Worm (Caenorhabditis elegans) whole organism, dauer: Measurements from ENCODE around the gene prmt-1.

ENCODE experiments used
- unc-62 ChIP-seq: sonication (generic microtip); optimal IDR thresholded peaks from 2 replicates; lab custom pipeline; 2017; ENCODE audit warnings: missing biosample characterization, missing genetic modification reagents, missing genetic modification characterization

prmt-1 gene

DNA sequence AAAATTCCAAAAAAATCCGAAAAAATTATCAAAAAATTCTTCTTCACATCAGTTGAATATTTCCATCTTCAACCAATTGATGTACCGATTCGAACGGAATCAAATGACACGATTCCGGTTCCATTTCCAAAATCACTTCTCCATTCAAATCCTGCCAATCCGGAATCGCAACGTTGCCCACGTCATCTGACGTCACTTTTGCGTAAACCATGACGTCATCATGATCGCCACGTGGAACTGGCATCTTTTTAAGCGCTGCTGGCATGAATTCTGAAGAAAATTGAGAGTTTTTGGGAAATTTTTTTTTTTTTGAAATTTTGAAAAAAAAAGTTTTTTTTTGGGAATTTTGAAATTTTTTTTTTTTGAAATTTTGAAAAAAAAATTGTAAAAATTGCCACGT is 34.3 kb downstream of the prmt-1 start:
- TF ChIP-seq unc-62, result no peak

DNA sequence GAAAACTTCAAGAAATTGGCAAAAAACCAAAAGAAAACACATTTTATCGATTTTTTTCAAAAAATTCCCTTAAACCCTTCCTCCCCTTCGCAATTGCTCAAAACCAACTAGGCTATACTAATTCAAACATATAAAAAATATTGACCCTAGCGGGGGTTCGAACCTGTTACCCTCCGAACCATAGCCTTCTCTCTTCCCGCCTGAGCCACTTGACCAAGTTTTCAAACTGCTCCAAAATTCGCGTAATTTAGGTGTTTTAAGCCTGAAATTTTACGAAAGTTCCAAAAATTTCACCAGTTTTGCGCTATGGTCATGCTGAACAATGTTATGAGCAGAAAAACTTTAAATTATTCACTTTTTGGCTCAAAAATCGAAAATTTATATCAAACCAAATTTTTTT is 35.1 kb downstream of the prmt-1 start:
- TF ChIP-seq unc-62, result no peak

DNA sequence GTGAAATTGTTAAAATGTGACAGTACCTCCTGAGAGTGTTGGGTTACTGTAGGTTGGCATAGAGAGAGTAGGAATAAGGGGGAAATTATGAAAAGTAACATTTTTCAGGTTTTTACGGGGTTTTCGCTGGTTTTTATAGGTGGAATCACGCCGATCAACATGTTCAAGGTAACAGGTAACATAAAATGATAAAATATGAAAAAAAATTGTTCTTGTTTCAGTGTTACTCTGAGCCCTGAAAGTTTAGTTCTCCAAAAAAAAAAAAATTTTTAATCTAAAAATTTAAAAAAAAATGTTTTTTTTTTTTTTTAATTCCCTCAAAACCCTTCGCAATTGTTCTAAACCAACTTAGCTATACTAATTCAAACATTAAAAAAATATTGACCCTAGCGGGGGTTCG is 35.8 kb downstream of the prmt-1 start, which contains the start of gene Y113G7B.15:
Gene Y113G7B.15 (minus strand): TSS at position 101 of the 400 bp plus-strand sequence.
- TF ChIP-seq unc-62, result no peak

DNA sequence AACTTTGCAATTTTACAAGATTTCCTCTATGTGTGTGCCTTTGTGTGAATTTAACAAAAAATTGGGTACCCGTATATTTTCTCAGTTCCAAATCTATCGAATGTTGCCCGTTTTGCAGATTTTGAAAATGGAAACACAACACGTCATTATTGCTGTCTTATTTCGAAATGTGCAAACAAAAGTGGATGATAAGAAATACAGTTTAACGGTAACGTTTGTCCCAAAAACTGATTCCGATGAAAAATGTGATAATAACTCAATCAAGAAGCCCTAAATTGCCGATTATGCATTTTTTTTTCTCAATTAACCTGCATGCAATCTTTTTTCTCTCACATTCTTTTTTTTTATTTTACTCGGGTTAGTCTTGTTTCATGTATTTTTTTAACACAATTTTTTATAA is 44.2 kb downstream of the prmt-1 start:
- TF ChIP-seq unc-62, result no peak

DNA sequence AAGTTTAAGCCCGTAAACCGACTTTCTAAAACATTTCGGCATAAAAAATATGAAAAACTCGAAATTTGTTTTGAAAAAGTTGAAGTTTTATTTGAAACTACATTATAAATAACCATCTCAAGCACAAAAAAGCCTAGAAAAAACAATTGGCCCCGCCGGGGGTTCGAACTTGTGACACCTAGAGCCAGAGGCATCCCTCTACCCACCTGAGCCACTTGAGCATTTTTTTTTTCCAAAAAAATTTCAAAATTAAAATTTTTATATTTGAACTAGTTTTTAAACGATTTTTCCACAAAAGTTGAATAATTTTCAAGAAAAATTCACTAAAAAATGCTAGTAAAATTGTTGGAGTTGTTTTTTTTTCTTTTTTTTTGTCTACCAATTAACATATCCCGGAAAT is 45.8 kb downstream of the prmt-1 start:
- TF ChIP-seq unc-62, result no peak

DNA sequence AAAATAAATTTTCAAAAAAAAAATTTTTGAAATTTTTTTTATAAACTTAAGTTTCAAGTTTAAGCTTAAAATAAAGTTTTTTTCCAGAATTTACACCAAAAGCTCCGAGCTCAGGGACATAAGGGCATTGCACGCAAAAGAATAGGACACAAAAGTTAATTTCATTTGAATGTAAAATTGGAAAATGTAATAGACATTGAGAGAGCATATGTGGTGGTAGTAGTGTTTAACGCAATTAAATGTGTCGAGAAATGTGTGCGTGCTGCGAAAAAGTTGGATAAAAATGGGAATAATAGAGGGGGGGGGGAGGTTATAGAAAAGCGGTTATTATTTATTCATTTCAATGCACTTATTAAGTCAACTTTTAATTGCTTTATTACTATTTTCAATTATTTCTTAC is 48.9 kb downstream of the prmt-1 start:
- TF ChIP-seq unc-62, result no peak
